Fruit fly (Drosophila melanogaster): Measurements from ENCODE around the gene ball.

DNA sequence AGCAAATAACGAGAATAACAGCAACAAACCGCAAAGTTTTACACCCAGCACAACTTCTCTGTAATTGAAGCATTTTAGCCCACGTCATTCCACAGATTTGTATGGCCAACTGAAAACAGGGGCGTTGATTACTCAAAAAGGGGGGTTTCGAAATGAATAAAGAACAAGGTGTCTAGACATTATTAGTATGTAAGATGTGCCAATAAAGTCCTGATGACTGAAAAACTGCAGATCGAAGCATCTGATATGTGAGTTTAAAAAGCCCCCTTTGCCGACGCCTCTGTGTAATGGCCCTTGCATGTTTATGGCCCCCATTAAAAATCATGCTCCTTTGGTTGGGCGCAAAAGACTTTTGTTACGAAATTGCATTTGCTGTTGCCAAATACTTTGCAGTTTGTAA lies 45.5 kb downstream of the ball start:
- no peak for TF ChIP-seq CG11617 (GFP tag; optimal IDR thresholded peaks at IDR 0.05)
- no peak for TF ChIP-seq kay (GFP tag; ENCODE audit: borderline replicate concordance)
- TF ChIP-seq CG1620 (GFP tag; optimal IDR thresholded peaks at IDR 0.05), result no peak
- TF ChIP-seq tj (GFP tag; optimal IDR thresholded peaks at IDR 0.05), result no peak
- peak; percentile 11 for TF ChIP-seq CG5204 (GFP tag; optimal IDR thresholded peaks at IDR 0.05)
- TF ChIP-seq cic (GFP tag; optimal IDR thresholded peaks at IDR 0.05), result no peak
- no peak for TF ChIP-seq pad (GFP tag; optimal IDR thresholded peaks at IDR 0.05)

All from whole organism, adult.